Worm (Caenorhabditis elegans) whole organism, young adult: ENCODE measurements around the gene nhr-227.
A peak's percentile ranks its signal among the peaks of the same experiment; 100 is the strongest.

Experiments used
- F10E7.11 ChIP-seq: sonication (generic microtip); optimal IDR thresholded peaks from 2 replicates; lab custom pipeline; 2017; ENCODE audit warnings: mild to moderate bottlenecking, missing genetic modification characterization, moderate library complexity, missing compliant biosample characterization
- F37B4.10 ChIP-seq: fragments of 200-800 bp; sonication (Bioruptor generic); IDR thresholded peaks from 2 replicates; pipeline ENCODE4 v1.3.6; 2022; ENCODE audit warnings: missing genetic modification characterization, missing compliant biosample characterization
- F57C9.4 ChIP-seq: sonication (generic microtip); optimal IDR thresholded peaks from 2 replicates; lab custom pipeline; 2017; ENCODE audit warnings: mild to moderate bottlenecking, missing genetic modification characterization, missing compliant biosample characterization
- T26A5.8 ChIP-seq: sonication (generic microtip); optimal IDR thresholded peaks from 2 replicates; lab custom pipeline; 2016; ENCODE audit warnings: missing genetic modification characterization, missing compliant biosample characterization
- Y67H2A.10 ChIP-seq: fragments of 200-800 bp; sonication (Bioruptor generic); conservative IDR thresholded peaks from 2 replicates; pipeline ENCODE4 v1.3.6; 2022; ENCODE audit warnings: missing genetic modification reagents, missing genetic modification characterization, missing compliant biosample characterization
- Y95B8A.8 ChIP-seq: fragments of 200-800 bp; sonication (Bioruptor generic); IDR thresholded peaks from 2 replicates; pipeline ENCODE4 v1.3.6; 2022; ENCODE audit warnings: missing genetic modification reagents, missing genetic modification characterization, missing compliant biosample characterization
- aptf-3 ChIP-seq: fragments of 200-800 bp; sonication (Bioruptor generic); IDR thresholded peaks from 2 replicates; pipeline ENCODE4 v1.3.6; 2022; ENCODE audit warnings: missing genetic modification characterization, missing compliant biosample characterization
- bed-2 ChIP-seq: fragments of 200-800 bp; sonication (Bioruptor generic); IDR thresholded peaks from 2 replicates; pipeline ENCODE4 v1.3.6; 2022; ENCODE audit warnings: missing genetic modification reagents, missing genetic modification characterization, missing compliant biosample characterization
- ccch-3 ChIP-seq: fragments of 200-800 bp; sonication (Bioruptor generic); optimal IDR thresholded peaks from 2 replicates; lab custom pipeline; 2018; ENCODE audit warnings: mild to moderate bottlenecking, missing genetic modification characterization, missing compliant biosample characterization
- cebp-1 ChIP-seq, 2 experiments: fragments of 200-800 bp in 1 of 2; sonication (Bioruptor generic) in 1 of 2; sonication (generic microtip) in 1 of 2; IDR thresholded peaks in 1 of 2; optimal IDR thresholded peaks in 1 of 2; 2 replicates each; pipeline versions ENCODE4 v1.3.6 to Lab custom; 2017 to 2022; ENCODE audit warnings: missing compliant biosample characterization in 2 of 2, missing genetic modification characterization in 2 of 2, mild to moderate bottlenecking in 1 of 2, missing genetic modification reagents in 1 of 2, moderate library complexity in 1 of 2
- cebp-2 ChIP-seq: fragments of 200-800 bp; sonication (Bioruptor generic); IDR thresholded peaks from 2 replicates; pipeline ENCODE4 v1.3.6; 2022; ENCODE audit warnings: missing genetic modification characterization, missing compliant biosample characterization
- ceh-40 ChIP-seq: fragments of 200-800 bp; sonication (Bioruptor generic); IDR thresholded peaks from 2 replicates; pipeline ENCODE4 v1.3.6; 2022; ENCODE audit warnings: missing genetic modification characterization, missing compliant biosample characterization
- ceh-58 ChIP-seq: fragments of 200-800 bp; sonication (Bioruptor generic); IDR thresholded peaks from 2 replicates; pipeline ENCODE4 v1.3.6; 2022; ENCODE audit warnings: missing genetic modification characterization, missing compliant biosample characterization
- ceh-79 ChIP-seq: sonication (generic microtip); optimal IDR thresholded peaks from 2 replicates; lab custom pipeline; 2017; ENCODE audit warnings: mild to moderate bottlenecking, missing genetic modification characterization, missing compliant biosample characterization
- ceh-91 ChIP-seq: fragments of 200-800 bp; sonication (Bioruptor generic); IDR thresholded peaks from 2 replicates; pipeline ENCODE4 v1.3.6; 2022; ENCODE audit warnings: missing genetic modification reagents, missing genetic modification characterization, missing compliant biosample characterization
- dpl-1 ChIP-seq: fragments of 150-350 bp; optimal IDR thresholded peaks from 2 replicates; lab custom pipeline; 2014; ENCODE audit warnings: missing biosample characterization, missing genetic modification reagents, missing genetic modification characterization
- egl-44 ChIP-seq: fragments of 200-800 bp; sonication (Bioruptor generic); IDR thresholded peaks from 2 replicates; pipeline ENCODE4 v1.3.6; 2022; ENCODE audit warnings: missing genetic modification reagents, missing genetic modification characterization, missing compliant biosample characterization
- him-1 ChIP-seq: sonication (generic microtip); optimal IDR thresholded peaks from 2 replicates; lab custom pipeline; 2016; ENCODE audit warnings: missing genotype, missing genetic modification reagents, missing genetic modification characterization, missing compliant biosample characterization
- hlh-12 ChIP-seq: sonication (generic microtip); optimal IDR thresholded peaks from 2 replicates; lab custom pipeline; 2016; ENCODE audit warnings: missing genetic modification characterization, missing compliant biosample characterization
- hmg-1.2 ChIP-seq: fragments of 200-800 bp; sonication (Bioruptor generic); IDR thresholded peaks from 2 replicates; pipeline ENCODE4 v1.3.6; 2022; ENCODE audit warnings: missing genetic modification reagents, missing genetic modification characterization, missing compliant biosample characterization
- hmg-20 ChIP-seq: fragments of 200-800 bp; sonication (Bioruptor generic); IDR thresholded peaks from 2 replicates; pipeline ENCODE4 v1.3.6; 2022; ENCODE audit warnings: missing genetic modification reagents, missing genetic modification characterization, missing compliant biosample characterization
- let-526 ChIP-seq: fragments of 200-800 bp; sonication (Bioruptor generic); IDR thresholded peaks from 2 replicates; pipeline ENCODE4 v1.3.6; 2022; ENCODE audit warnings: missing genetic modification reagents, missing genetic modification characterization, missing compliant biosample characterization
- let-607 ChIP-seq, 2 experiments: fragments of 200-800 bp in 1 of 2; sonication (Bioruptor generic) in 1 of 2; sonication (generic microtip) in 1 of 2; optimal IDR thresholded peaks; 2 replicates each; lab custom pipeline; 2016 to 2018; ENCODE audit warnings: mild to moderate bottlenecking in 2 of 2, missing compliant biosample characterization in 2 of 2, missing genetic modification characterization in 2 of 2, moderate library complexity in 2 of 2, missing genotype in 1 of 2
- madf-10 ChIP-seq: sonication (generic microtip); optimal IDR thresholded peaks from 2 replicates; lab custom pipeline; 2016; ENCODE audit warnings: mild to moderate bottlenecking, missing genetic modification characterization, missing compliant biosample characterization
- mel-28 ChIP-seq: sonication (generic microtip); optimal IDR thresholded peaks from 2 replicates; lab custom pipeline; 2016; ENCODE audit warnings: borderline replicate concordance, mild to moderate bottlenecking, missing genetic modification characterization, missing compliant biosample characterization
- nhr-27 ChIP-seq: fragments of 200-800 bp; sonication (Bioruptor generic); optimal IDR thresholded peaks from 2 replicates; lab custom pipeline; 2018; ENCODE audit warnings: mild to moderate bottlenecking, missing genetic modification characterization, moderate library complexity, missing compliant biosample characterization
- nhr-80 ChIP-seq: sonication (generic microtip); optimal IDR thresholded peaks from 2 replicates; lab custom pipeline; 2016; ENCODE audit warnings: missing genetic modification characterization, missing compliant biosample characterization
- repo-1 ChIP-seq: sonication (generic microtip); optimal IDR thresholded peaks from 2 replicates; lab custom pipeline; 2017; ENCODE audit warnings: mild to moderate bottlenecking, missing genetic modification characterization, missing compliant biosample characterization
- rpc-1 ChIP-seq, 2 experiments: fragments of 150-350 bp in 1 of 2; sonication (generic microtip) in 1 of 2; optimal IDR thresholded peaks; 2 replicates each; lab custom pipeline; 2014 to 2018; ENCODE audit warnings: missing biosample characterization in 1 of 2, missing genetic modification characterization in 1 of 2, missing genetic modification reagents in 1 of 2, missing genotype in 1 of 2
- somi-1 ChIP-seq: fragments of 200-800 bp; sonication (Bioruptor generic); optimal IDR thresholded peaks from 2 replicates; lab custom pipeline; 2018; ENCODE audit warnings: mild to moderate bottlenecking, missing genetic modification characterization, missing compliant biosample characterization
- tbx-9 ChIP-seq: sonication (generic microtip); optimal IDR thresholded peaks from 2 replicates; lab custom pipeline; 2016; ENCODE audit warnings: borderline replicate concordance, missing genetic modification characterization, inconsistent platforms, missing compliant biosample characterization
- zfh-2 ChIP-seq: fragments of 200-800 bp; sonication (Bioruptor generic); conservative IDR thresholded peaks from 2 replicates; pipeline ENCODE4 v1.3.6; 2022; ENCODE audit warnings: missing genetic modification reagents, missing genetic modification characterization, missing compliant biosample characterization
- zim-3 ChIP-seq: sonication (generic microtip); optimal IDR thresholded peaks from 2 replicates; lab custom pipeline; 2017; ENCODE audit warnings: mild to moderate bottlenecking, missing genetic modification characterization, moderate library complexity, missing compliant biosample characterization
- ztf-28 ChIP-seq: fragments of 200-800 bp; sonication (Bioruptor generic); IDR thresholded peaks from 2 replicates; pipeline ENCODE4 v1.3.6; 2022; ENCODE audit warnings: missing genetic modification reagents, missing genetic modification characterization, missing compliant biosample characterization
- ztf-3 ChIP-seq: fragments of 200-800 bp; sonication (Bioruptor generic); optimal IDR thresholded peaks from 2 replicates; lab custom pipeline; 2018; ENCODE audit warnings: mild to moderate bottlenecking, missing genetic modification characterization, missing compliant biosample characterization

Gene nhr-227

DNA sequence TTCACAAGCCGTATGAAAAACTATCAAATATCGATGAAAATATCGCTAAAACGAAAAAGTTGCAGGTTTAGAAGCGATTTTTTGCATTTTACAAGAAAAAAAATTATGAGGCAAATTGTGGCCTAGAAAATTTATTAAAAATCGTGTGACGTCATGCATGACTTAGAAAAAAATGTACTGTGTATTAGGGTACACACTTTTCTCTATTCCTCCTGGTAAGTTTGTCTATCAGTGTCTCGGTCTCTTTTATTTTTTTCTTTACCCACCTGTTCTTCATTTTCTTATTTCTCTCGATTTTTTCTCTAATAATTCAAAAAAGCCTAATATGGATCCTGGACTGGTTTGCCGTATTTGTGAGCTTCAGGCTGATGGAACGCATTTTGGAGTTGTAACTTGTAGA lies at the start of gene nhr-227:
Gene nhr-227 (plus strand): TSS at position 326 of the 400 bp plus-strand sequence.
- TF ChIP-seq F57C9.4 (tag; lab: Kevin White, UChicago) (no peak), egl-44 (no peak), rpc-1 (optimal IDR thresholded peaks at IDR 0.05; lab: Kevin White, UChicago) (no peak), rpc-1 (tag; optimal IDR thresholded peaks at IDR 0.05; lab: Kevin White, UChicago) (no peak), F37B4.10 (no peak), ceh-58 (GFP tag; lab: Robert Waterston, UW) (no peak), hlh-12 (tag; lab: Kevin White, UChicago) (no peak), F10E7.11 (no peak), ceh-40 (GFP tag; lab: Robert Waterston, UW) (no peak), somi-1 (GFP tag; lab: Kevin White, UChicago) (no peak), T26A5.8 (no peak), him-1 (tag; lab: Kevin White, UChicago) (no peak), ccch-3 (GFP tag; lab: Kevin White, UChicago) (no peak), Y95B8A.8 (GFP tag; lab: Robert Waterston, UW) (no peak), zfh-2 (GFP tag; lab: Robert Waterston, UW) (no peak), zim-3 (tag; lab: Kevin White, UChicago) (no peak), ceh-79 (tag; lab: Kevin White, UChicago) (no peak), ztf-3 (GFP tag; lab: Kevin White, UChicago) (no peak), cebp-2 (no peak), tbx-9 (tag; lab: Kevin White, UChicago) (no peak)
- TF ChIP-seq, all 124 proteins: peak for 0

DNA sequence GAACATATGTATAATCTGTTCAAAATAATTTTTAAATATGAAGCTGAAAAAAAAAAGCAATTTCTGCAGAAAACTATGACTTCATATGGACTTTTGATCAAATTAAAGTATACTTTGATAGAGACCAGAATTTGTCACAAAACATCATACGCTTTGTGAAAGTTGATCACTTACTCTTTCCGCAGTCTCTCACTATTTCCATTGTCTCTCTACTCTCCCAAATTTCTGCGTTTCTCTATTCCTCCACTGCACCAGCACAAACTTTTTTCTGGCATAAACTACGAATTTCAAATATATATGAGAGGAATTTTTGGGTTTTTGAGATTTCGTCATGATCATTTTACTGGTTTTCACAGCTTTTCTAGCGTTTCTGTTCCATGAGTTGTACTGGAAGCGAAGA lies 49.4 kb upstream of the nhr-227 start, which contains the start of gene cyp-33C4:
Gene cyp-33C4 (plus strand): TSS at position 293 of the 400 bp plus-strand sequence.
- TF ChIP-seq nhr-80 (tag; lab: Kevin White, UChicago), result peak; percentile 33
- TF ChIP-seq dpl-1 (GFP tag; lab: Kevin White, UChicago), result no peak
- TF ChIP-seq hmg-1.2, result peak; percentile 71; the same call in 1 of the 2 replicates
- no peak for TF ChIP-seq madf-10
- no peak for TF ChIP-seq mel-28 (tag; lab: Kevin White, UChicago)
- TF ChIP-seq cebp-1 (GFP tag; IDR thresholded peaks at IDR 0.05; lab: Robert Waterston, UW), result 0 out of 2 replicates have a peak, but pooled peaks have one; percentile 27
- TF ChIP-seq cebp-1 (tag; optimal IDR thresholded peaks at IDR 0.05; lab: Kevin White, UChicago), result peak; percentile 55
- TF ChIP-seq aptf-3 (GFP tag; lab: Robert Waterston, UW), result no peak

DNA sequence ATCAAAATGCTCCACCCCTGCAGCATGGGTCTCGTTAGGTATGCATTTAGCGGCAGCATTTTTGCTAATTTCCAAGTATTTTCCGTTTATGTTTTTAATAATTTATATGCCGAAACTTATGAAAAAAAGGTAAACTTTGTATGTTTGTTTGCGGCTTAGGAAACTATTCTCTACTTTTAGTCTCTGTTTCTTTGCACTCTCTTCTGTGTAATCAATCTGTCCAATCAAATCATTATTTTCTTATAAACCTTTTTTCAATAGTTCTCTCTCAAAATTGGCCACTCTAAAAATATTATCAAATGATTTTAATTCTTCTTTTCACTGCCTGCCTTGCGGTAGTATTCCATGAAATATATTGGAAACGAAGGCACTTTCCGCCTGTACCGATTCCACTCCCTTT lies 47.2 kb upstream of the nhr-227 start:
- TF ChIP-seq let-607 (tag; optimal IDR thresholded peaks at IDR 0.05; lab: Kevin White, UChicago), result no peak
- no peak for TF ChIP-seq ztf-28 (GFP tag; lab: Robert Waterston, UW)
- no peak for TF ChIP-seq cebp-2
- TF ChIP-seq ceh-91 (GFP tag; lab: Robert Waterston, UW), result no peak
- no peak for TF ChIP-seq let-526 (GFP tag; lab: Robert Waterston, UW)
- no peak for TF ChIP-seq nhr-27 (tag; lab: Kevin White, UChicago)
- TF ChIP-seq repo-1 (tag; lab: Kevin White, UChicago), result no peak
- no peak for TF ChIP-seq Y67H2A.10
- TF ChIP-seq egl-44, result no peak
- TF ChIP-seq hmg-20, result no peak
- no peak for TF ChIP-seq mel-28 (tag; lab: Kevin White, UChicago)
- TF ChIP-seq bed-2, result no peak
